Worm (Caenorhabditis elegans): Measurements from ENCODE around the gene F26G1.1.
A peak's percentile ranks its signal among the peaks of the same experiment; 100 is the strongest.
"Not testable (repeated sequence)": the region's sequence is repeated elsewhere in the genome, so short reads cannot be mapped to it uniquely, and the experiment has no call there.

The F26G1.1 gene

ce11 chrII:4806726-4807125 lies 15.3 kb downstream of the F26G1.1 start:
- TF ChIP-seq lir-3 (tag; optimal IDR thresholded peaks at IDR 0.05) (no peak), daf-16 (GFP tag; optimal IDR thresholded peaks at IDR 0.05) (peak in 1 of 2 experiments; percentile 18), daf-16 (tag; optimal IDR thresholded peaks at IDR 0.05) (no peak)

- no peak for TF ChIP-seq daf-12 (tag; optimal IDR thresholded peaks at IDR 0.05)
- no peak for TF ChIP-seq ama-1 (optimal IDR thresholded peaks at IDR 0.05)
- TF ChIP-seq cey-2 (tag; optimal IDR thresholded peaks at IDR 0.05; ENCODE audit: borderline replicate concordance, insufficient read depth), result no peak
- no peak for TF ChIP-seq arid-1 (GFP tag; conservative IDR thresholded peaks at IDR 0.05)
- no peak for TF ChIP-seq nhr-42 (GFP tag; IDR thresholded peaks at IDR 0.05)
- no peak for TF ChIP-seq daf-19 (GFP tag; conservative IDR thresholded peaks at IDR 0.05)
- TF ChIP-seq jun-1 (tag; optimal IDR thresholded peaks at IDR 0.05), result no peak
- no peak for TF ChIP-seq ZK546.5 (tag; optimal IDR thresholded peaks at IDR 0.05)
Observed at ce11 chrII:4811986-4812385, 20.6 kb downstream of the F26G1.1 start, which contains the start of gene rig-6. Gene rig-6, minus strand, starts transcription at chrII:4812086.

ce11 chrII:4815356-4815755 lies 23.9 kb downstream of the F26G1.1 start:
- TF ChIP-seq nhr-102 (tag; optimal IDR thresholded peaks at IDR 0.05), result no peak
- no peak for TF ChIP-seq mxl-2 (GFP tag; conservative IDR thresholded peaks at IDR 0.05)
- no peak for TF ChIP-seq ama-1 (optimal IDR thresholded peaks at IDR 0.05)
- TF ChIP-seq vab-7 (GFP tag; IDR thresholded peaks at IDR 0.05), result no peak
- no peak for TF ChIP-seq mxl-3 (GFP tag; optimal IDR thresholded peaks at IDR 0.05)
- TF ChIP-seq zip-2 (tag; optimal IDR thresholded peaks at IDR 0.05), result no peak
- TF ChIP-seq spr-1 (tag; optimal IDR thresholded peaks at IDR 0.05), result no peak
- no peak for TF ChIP-seq dmd-6 (GFP tag; IDR thresholded peaks at IDR 0.05)

- peak in 1 of 2 experiments; percentile 94 for TF ChIP-seq unc-62 (GFP tag; optimal IDR thresholded peaks at IDR 0.05 in 1 of 2)
- no peak for TF ChIP-seq unc-62 (tag; optimal IDR thresholded peaks at IDR 0.05)
- no peak for TF ChIP-seq T20F7.1 (GFP tag; optimal IDR thresholded peaks at IDR 0.05)
Observed at ce11 chrII:4818780-4819179, 27.4 kb downstream of the F26G1.1 start.

- TF ChIP-seq mxl-3 (GFP tag; optimal IDR thresholded peaks at IDR 0.05), result peak; percentile 22
- no peak for TF ChIP-seq ceh-32 (tag; optimal IDR thresholded peaks at IDR 0.05; ENCODE audit: poor library complexity)
- TF ChIP-seq egl-27 (tag; optimal IDR thresholded peaks at IDR 0.05), result no peak
- no peak for TF ChIP-seq sdz-12 (GFP tag; optimal IDR thresholded peaks at IDR 0.05)
- peak; percentile 64 for TF ChIP-seq nhr-28 (tag; optimal IDR thresholded peaks at IDR 0.05)
- TF ChIP-seq skn-1 (tag; optimal IDR thresholded peaks at IDR 0.05), result no peak
- TF ChIP-seq nhr-48 (tag; optimal IDR thresholded peaks at IDR 0.05), result peak; percentile 46
Observed at ce11 chrII:4821739-4822138, 30.3 kb downstream of the F26G1.1 start, which contains the start of gene lact-5. Gene lact-5, minus strand, starts transcription at chrII:4821739.

- no peak for TF ChIP-seq unc-62 (GFP tag; optimal IDR thresholded peaks at IDR 0.05 in 1 of 2)
- TF ChIP-seq unc-62 (tag; optimal IDR thresholded peaks at IDR 0.05), result no peak
- no peak for TF ChIP-seq gei-8 (GFP tag; optimal IDR thresholded peaks at IDR 0.05)
- peak; percentile 87 for TF ChIP-seq nhr-28 (tag; optimal IDR thresholded peaks at IDR 0.05)
- TF ChIP-seq madf-5 (GFP tag; IDR thresholded peaks at IDR 0.05), result no peak
- TF ChIP-seq ceh-62 (tag; optimal IDR thresholded peaks at IDR 0.05), result no peak
Observed at ce11 chrII:4822610-4823009, 31.2 kb downstream of the F26G1.1 start.

ce11 chrII:4825133-4825532 lies 33.7 kb downstream of the F26G1.1 start, which contains the start of the genes C33F10.8 and msp-40:
Gene C33F10.8, minus strand, starts transcription at chrII:4825233.
Gene msp-40, plus strand, starts transcription at chrII:4825414.
- TF ChIP-seq aly-2, skn-1, F10B5.3 (tag; optimal IDR thresholded peaks at IDR 0.05): not testable (repeated sequence)
